Worm (Caenorhabditis elegans) whole organism, mixed stage, embryonic: ENCODE measurements around the gene srh-125.

Source experiments
- elt-1 ChIP-seq: sonication (generic microtip); optimal IDR thresholded peaks from 2 replicates; lab custom pipeline; 2017; ENCODE audit warnings: missing genetic modification characterization, mild to moderate bottlenecking, missing compliant biosample characterization, antibody characterized with exemption, moderate library complexity, borderline replicate concordance; ENCODE audit not compliant: insufficient read depth
- nhr-237 ChIP-seq: fragments of 150-350 bp; optimal IDR thresholded peaks from 2 replicates; lab custom pipeline; 2014; ENCODE audit warnings: missing biosample characterization, missing genetic modification characterization
- pha-4 ChIP-seq: fragments of 150-350 bp; optimal IDR thresholded peaks from 2 replicates; lab custom pipeline; 2018; ENCODE audit warnings: missing biosample characterization, missing genetic modification reagents, missing genetic modification characterization
- unc-39 ChIP-seq: fragments of 150-350 bp; optimal IDR thresholded peaks from 2 replicates; lab custom pipeline; 2014; ENCODE audit warnings: missing biosample characterization, missing genetic modification characterization

ce11 chrV:7436911-7437310 is 39.8 kb downstream of the srh-125 start:
- TF ChIP-seq elt-1 (tag; lab: Kevin White, UChicago) (no peak), pha-4 (tag; lab: Kevin White, UChicago) (no peak), nhr-237 (tag; lab: Kevin White, UChicago) (no peak), unc-39 (no peak)
